Fruit fly (Drosophila melanogaster): ENCODE measurements around the gene PIG-H.

DNA sequence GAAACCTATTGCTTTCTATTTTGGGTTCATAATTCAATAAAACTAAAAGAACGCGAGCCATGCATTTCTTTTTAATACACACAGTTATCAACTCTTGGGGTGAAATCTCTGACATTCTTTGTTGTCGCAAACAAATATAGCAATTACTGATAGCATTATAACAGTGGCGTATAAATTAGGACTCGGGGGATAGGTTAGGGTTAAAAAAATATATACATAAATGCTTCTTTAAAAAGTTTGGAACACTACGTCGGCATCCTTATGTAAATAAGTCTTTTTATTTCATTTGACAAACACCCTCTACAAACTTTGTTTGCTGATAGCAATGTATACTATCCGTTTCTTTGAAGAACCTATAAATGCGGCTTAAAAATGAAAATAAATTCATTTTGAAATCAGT is 41.2 kb downstream of the PIG-H start, which contains the start of gene CG43060:
- TF ChIP-seq MBD-R2 (GFP tag; IDR thresholded peaks at IDR 0.05) (no peak), CG6765 (GFP tag; optimal IDR thresholded peaks at IDR 0.05) (no peak), Opbp (GFP tag; IDR thresholded peaks at IDR 0.05; ENCODE audit: partially characterized antibody) (no peak)

All from whole organism, embryonic.